Fruit fly (Drosophila melanogaster): ENCODE data around the gene ssp7.

Gene ssp7

DNA sequence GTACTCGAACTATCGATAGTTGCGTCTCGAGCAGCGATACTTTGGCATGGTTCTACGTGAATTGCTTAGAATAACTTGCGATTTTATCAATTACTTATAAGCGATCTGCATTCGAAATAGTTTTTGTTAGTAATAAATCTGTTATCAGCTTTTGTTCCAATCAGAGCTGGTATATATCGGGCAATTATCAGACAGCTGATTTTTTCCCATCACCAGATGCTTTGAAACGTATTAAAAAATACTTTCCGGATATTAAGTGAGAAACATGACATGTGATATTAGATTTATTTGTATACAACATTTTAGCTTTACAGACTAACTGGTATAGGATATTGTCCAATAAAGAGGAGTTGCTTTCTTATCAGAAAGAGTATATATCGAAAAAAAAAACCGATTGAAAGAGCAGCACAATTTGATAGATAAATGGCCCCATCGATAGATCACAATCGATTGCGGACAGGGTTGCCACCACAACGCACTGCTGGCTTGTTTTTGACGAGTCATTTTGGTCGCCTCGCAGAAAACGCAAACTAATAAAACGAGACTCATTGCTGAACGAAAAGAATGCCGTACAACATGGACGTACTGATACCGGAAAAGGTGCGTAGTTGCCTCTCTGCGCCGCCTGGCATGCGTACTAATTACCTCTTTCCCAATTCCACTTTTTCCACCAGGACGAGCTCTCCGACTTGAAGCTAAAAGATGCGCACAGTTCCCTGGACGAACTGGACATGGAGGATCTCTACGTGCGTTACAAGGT, 15.1 kb downstream of the ssp7 start, which contains the start of gene Rpt3:
TSS of gene Rpt3 (plus strand) at position 353 of the 760 bp plus-strand sequence.
- TF ChIP-seq cnc (optimal IDR thresholded peaks at IDR 0.05): peak; percentile 86 to 97
- peak; percentile 33 for TF ChIP-seq CG7101 (tag; optimal IDR thresholded peaks at IDR 0.05)
- TF ChIP-seq tj (GFP tag; optimal IDR thresholded peaks at IDR 0.05): peak; percentile 37
- TF ChIP-seq CG14711 (tag; optimal IDR thresholded peaks at IDR 0.05): peak; percentile 91
- peak; percentile 34 for TF ChIP-seq CG1620 (GFP tag; optimal IDR thresholded peaks at IDR 0.05)
- no peak for TF ChIP-seq bab1 (GFP tag; optimal IDR thresholded peaks at IDR 0.05)
- peak; percentile 46 for TF ChIP-seq ovo (GFP tag; optimal IDR thresholded peaks at IDR 0.05)
- peak; percentile 34 for TF ChIP-seq CG11617 (GFP tag; optimal IDR thresholded peaks at IDR 0.05)
- no peak for TF ChIP-seq CG12768 (GFP tag; optimal IDR thresholded peaks at IDR 0.05)
- TF ChIP-seq toe (GFP tag; optimal IDR thresholded peaks at IDR 0.05): no peak
- no peak for TF ChIP-seq Mnt (GFP tag; optimal IDR thresholded peaks at IDR 0.05)

DNA sequence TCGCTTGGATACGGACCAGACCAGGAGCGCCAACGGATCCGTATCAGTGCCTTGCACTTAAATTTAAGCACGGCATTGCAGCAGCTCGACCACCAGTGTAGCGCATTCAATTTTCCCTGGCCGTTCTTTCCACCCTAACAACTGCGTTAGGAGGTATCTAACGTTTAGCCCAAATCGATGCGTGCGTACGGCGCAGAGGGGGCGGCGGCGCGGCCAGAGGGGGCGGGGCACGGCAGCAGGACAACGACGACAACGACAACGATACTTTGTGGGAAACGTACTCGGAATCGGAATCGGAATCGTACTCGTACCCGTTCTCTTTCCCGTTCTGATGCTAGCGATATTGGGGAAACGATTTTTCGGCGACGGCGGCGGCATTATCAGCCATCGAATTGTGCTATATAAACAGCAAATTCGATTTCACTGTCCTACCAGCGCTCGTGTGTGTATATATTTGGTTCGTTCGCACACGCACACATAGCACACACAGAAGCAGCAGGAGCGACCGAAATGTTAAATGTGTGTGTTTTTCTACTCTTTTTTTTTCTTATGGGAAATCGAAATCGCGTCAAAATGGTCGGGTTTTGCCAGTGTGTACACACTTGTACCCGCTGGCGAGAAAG, 15.8 kb downstream of the ssp7 start, which contains the start of gene CG11122:
TSS of gene CG11122 (minus strand) at position 601 of the 623 bp plus-strand sequence.
- TF ChIP-seq CG12768 (GFP tag; optimal IDR thresholded peaks at IDR 0.05) (no peak), ovo (GFP tag; optimal IDR thresholded peaks at IDR 0.05) (no peak), pad (GFP tag; optimal IDR thresholded peaks at IDR 0.05) (no peak), Mnt (GFP tag; optimal IDR thresholded peaks at IDR 0.05) (peak; percentile 7), Crg-1 (GFP tag; optimal IDR thresholded peaks at IDR 0.05) (no peak), CG14711 (tag; optimal IDR thresholded peaks at IDR 0.05) (no peak), tj (GFP tag; optimal IDR thresholded peaks at IDR 0.05) (no peak), CG33017 (tag; optimal IDR thresholded peaks at IDR 0.05) (no peak)

DNA sequence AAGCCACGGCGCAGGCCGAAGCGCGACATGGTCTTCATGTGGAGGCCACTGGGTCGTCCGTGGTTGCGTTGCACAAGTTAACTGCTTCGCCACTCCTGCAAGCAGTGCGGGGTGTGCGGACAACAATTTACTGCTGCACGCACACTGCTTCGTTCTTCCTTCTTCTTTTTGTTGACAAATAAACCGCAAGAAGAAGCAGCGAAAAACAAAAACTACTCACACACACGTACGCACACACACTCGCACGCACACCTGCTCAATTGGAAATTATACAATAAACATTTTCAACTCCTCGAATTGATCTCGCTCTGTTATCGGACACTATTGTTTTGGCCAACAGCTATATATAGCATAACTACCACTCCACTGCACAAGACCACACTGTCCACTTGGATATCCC, 16.5 kb downstream of the ssp7 start:
- TF ChIP-seq cic (GFP tag; optimal IDR thresholded peaks at IDR 0.05) (no peak), CG7045 (GFP tag; optimal IDR thresholded peaks at IDR 0.05) (no peak), toe (GFP tag; optimal IDR thresholded peaks at IDR 0.05) (no peak), CG11617 (GFP tag; optimal IDR thresholded peaks at IDR 0.05) (no peak), ovo (GFP tag; optimal IDR thresholded peaks at IDR 0.05) (no peak), pad (GFP tag; optimal IDR thresholded peaks at IDR 0.05) (no peak), Mnt (GFP tag; optimal IDR thresholded peaks at IDR 0.05) (no peak), CG12768 (GFP tag; optimal IDR thresholded peaks at IDR 0.05) (no peak), CG1620 (GFP tag; optimal IDR thresholded peaks at IDR 0.05) (no peak), tj (GFP tag; optimal IDR thresholded peaks at IDR 0.05) (no peak), CG7101 (tag; optimal IDR thresholded peaks at IDR 0.05) (no peak), Crg-1 (GFP tag; optimal IDR thresholded peaks at IDR 0.05) (no peak)

- TF ChIP-seq bab1 (GFP tag; optimal IDR thresholded peaks at IDR 0.05) (no peak), CG14711 (tag; optimal IDR thresholded peaks at IDR 0.05) (no peak), CG7045 (GFP tag; optimal IDR thresholded peaks at IDR 0.05) (no peak), cnc (optimal IDR thresholded peaks at IDR 0.05) (no peak), CG11617 (GFP tag; optimal IDR thresholded peaks at IDR 0.05) (no peak), kay (GFP tag; ENCODE audit: borderline replicate concordance) (no peak), CG33017 (tag; optimal IDR thresholded peaks at IDR 0.05) (no peak), ovo (GFP tag; optimal IDR thresholded peaks at IDR 0.05) (no peak), tj (GFP tag; optimal IDR thresholded peaks at IDR 0.05) (no peak), Mnt (GFP tag; optimal IDR thresholded peaks at IDR 0.05) (no peak), Hr96 (GFP tag; optimal IDR thresholded peaks at IDR 0.05) (no peak), CG12768 (GFP tag; optimal IDR thresholded peaks at IDR 0.05) (no peak), toe (GFP tag; optimal IDR thresholded peaks at IDR 0.05) (no peak), CG5204 (GFP tag; optimal IDR thresholded peaks at IDR 0.05) (no peak), Crg-1 (GFP tag; optimal IDR thresholded peaks at IDR 0.05) (no peak), cic (GFP tag; optimal IDR thresholded peaks at IDR 0.05) (no peak), CG7101 (tag; optimal IDR thresholded peaks at IDR 0.05) (no peak), Clk (GFP tag; optimal IDR thresholded peaks at IDR 0.05) (no peak), CG1620 (GFP tag; optimal IDR thresholded peaks at IDR 0.05) (no peak)
Measured at dm6 chrX:11109670-11110069, 30.4 kb downstream of the ssp7 start.

DNA sequence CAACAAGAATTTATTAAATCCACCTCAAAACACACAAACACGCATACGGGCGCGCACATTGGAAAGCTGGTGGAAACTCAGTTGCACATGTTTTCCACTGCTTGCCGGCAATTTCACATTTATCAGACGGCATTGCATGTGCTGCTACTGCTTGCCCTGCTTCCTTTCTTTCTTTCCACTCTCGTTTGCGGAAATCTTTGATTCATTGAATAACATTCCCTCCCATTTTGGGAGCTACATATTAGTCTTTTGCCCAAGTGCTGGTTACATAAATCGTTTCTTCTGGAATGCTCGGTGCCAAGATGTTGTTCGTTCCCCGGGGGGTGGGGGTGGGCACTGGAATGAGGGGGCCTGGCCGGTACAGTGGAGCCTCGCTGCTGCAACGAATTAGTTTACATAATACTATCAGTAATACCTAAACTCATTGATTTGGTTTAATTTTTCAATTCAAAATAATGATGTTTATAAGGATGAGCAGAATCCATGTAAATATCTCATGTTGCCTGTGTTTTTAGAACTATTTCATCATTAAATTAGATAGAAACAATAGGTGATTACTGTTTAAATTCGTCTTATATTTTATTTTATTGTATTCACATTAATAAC, 31.1 kb downstream of the ssp7 start:
- TF ChIP-seq CG14711 (tag; optimal IDR thresholded peaks at IDR 0.05) (peak; percentile 36), toe (GFP tag; optimal IDR thresholded peaks at IDR 0.05) (no peak), tj (GFP tag; optimal IDR thresholded peaks at IDR 0.05) (no peak), Mnt (GFP tag; optimal IDR thresholded peaks at IDR 0.05) (peak; percentile 100), cnc (optimal IDR thresholded peaks at IDR 0.05) (no peak), Crg-1 (GFP tag; optimal IDR thresholded peaks at IDR 0.05) (peak; percentile 20), ovo (GFP tag; optimal IDR thresholded peaks at IDR 0.05) (no peak), CG7045 (GFP tag; optimal IDR thresholded peaks at IDR 0.05) (no peak), CG11617 (GFP tag; optimal IDR thresholded peaks at IDR 0.05) (peak; percentile 12), CG33017 (tag; optimal IDR thresholded peaks at IDR 0.05) (peak; percentile 22), CG12768 (GFP tag; optimal IDR thresholded peaks at IDR 0.05) (no peak), cic (GFP tag; optimal IDR thresholded peaks at IDR 0.05) (no peak), bab1 (GFP tag; optimal IDR thresholded peaks at IDR 0.05) (no peak), Clk (GFP tag; optimal IDR thresholded peaks at IDR 0.05) (no peak), pad (GFP tag; optimal IDR thresholded peaks at IDR 0.05) (peak; percentile 2), Hr96 (GFP tag; optimal IDR thresholded peaks at IDR 0.05) (no peak), CG5204 (GFP tag; optimal IDR thresholded peaks at IDR 0.05) (no peak), CG1620 (GFP tag; optimal IDR thresholded peaks at IDR 0.05) (no peak), kay (GFP tag; ENCODE audit: borderline replicate concordance) (no peak), CG7101 (tag; optimal IDR thresholded peaks at IDR 0.05) (peak; percentile 2)

Data from whole organism, adult.